Worm (Caenorhabditis elegans) whole organism, L1 larva: Measurements from ENCODE around the gene R10D12.10.

ENCODE experiments used
- C04F5.9 ChIP-seq: sonication (generic microtip); optimal IDR thresholded peaks from 2 replicates; lab custom pipeline; 2016; ENCODE audit warnings: missing genetic modification characterization, missing compliant biosample characterization
- Y116A8C.19 ChIP-seq: sonication (generic microtip); optimal IDR thresholded peaks from 2 replicates; lab custom pipeline; 2016; ENCODE audit warnings: missing compliant biosample characterization, missing genetic modification characterization, borderline replicate concordance
- aha-1 ChIP-seq: fragments of 150-350 bp; optimal IDR thresholded peaks from 2 replicates; lab custom pipeline; 2014; ENCODE audit warnings: missing biosample characterization, missing genetic modification characterization
- ama-1 ChIP-seq: fragments of 150-350 bp; optimal IDR thresholded peaks from 2 replicates; lab custom pipeline; 2014
- blmp-1 ChIP-seq: fragments of 150-350 bp; optimal IDR thresholded peaks from 2 replicates; lab custom pipeline; 2014; ENCODE audit warnings: missing biosample characterization, missing genetic modification characterization
- ceh-63 ChIP-seq: fragments of 200-800 bp; sonication (Bioruptor generic); optimal IDR thresholded peaks from 2 replicates; lab custom pipeline; 2018; ENCODE audit warnings: mild to moderate bottlenecking, missing genetic modification characterization, missing compliant biosample characterization
- ceh-82 ChIP-seq, 3 experiments: fragments of 150-350 bp in 1 of 3; sonication (generic microtip) in 2 of 3; optimal IDR thresholded peaks; 2 replicates each; lab custom pipeline; 2014 to 2017; ENCODE audit warnings: missing biosample characterization in 3 of 3, missing genetic modification characterization in 3 of 3
- ceh-90 ChIP-seq: sonication (generic microtip); optimal IDR thresholded peaks from 2 replicates; lab custom pipeline; 2016; ENCODE audit warnings: missing genetic modification characterization, missing compliant biosample characterization
- ces-1 ChIP-seq: fragments of 150-350 bp; optimal IDR thresholded peaks from 2 replicates; lab custom pipeline; 2014; ENCODE audit warnings: missing biosample characterization, missing genetic modification reagents, missing genetic modification characterization
- dpl-1 ChIP-seq, 3 experiments: fragments of 150-350 bp in 2 of 3; sonication (generic microtip) in 1 of 3; optimal IDR thresholded peaks; 2 replicates each; lab custom pipeline; 2014 to 2017; ENCODE audit warnings: missing biosample characterization in 3 of 3, missing genetic modification characterization in 3 of 3, missing genetic modification reagents in 3 of 3
- dsc-1 ChIP-seq: sonication (generic microtip); optimal IDR thresholded peaks from 2 replicates; lab custom pipeline; 2016; ENCODE audit warnings: mild to moderate bottlenecking, missing genetic modification characterization, missing compliant biosample characterization
- elt-3 ChIP-seq, 6 experiments: fragments of 150-350 bp in 1 of 6; sonication (generic microtip); optimal IDR thresholded peaks; 2 replicates each; lab custom pipeline; 2017 to 2018; ENCODE audit warnings: missing biosample characterization in 6 of 6, missing genetic modification characterization in 6 of 6, inconsistent platforms in 1 of 6
- ets-5 ChIP-seq: fragments of 200-800 bp; sonication (Bioruptor generic); IDR thresholded peaks from 2 replicates; pipeline ENCODE4 v1.3.6; 2022; ENCODE audit warnings: missing genetic modification characterization, missing compliant biosample characterization
- fkh-8 ChIP-seq: sonication (generic microtip); optimal IDR thresholded peaks from 2 replicates; lab custom pipeline; 2016; ENCODE audit warnings: mild to moderate bottlenecking, missing genetic modification characterization, missing compliant biosample characterization
- fos-1 ChIP-seq: fragments of 150-350 bp; optimal IDR thresholded peaks from 2 replicates; lab custom pipeline; 2014; ENCODE audit warnings: missing biosample characterization, missing genetic modification characterization
- hlh-4 ChIP-seq: sonication (generic microtip); optimal IDR thresholded peaks from 2 replicates; lab custom pipeline; 2016; ENCODE audit warnings: mild to moderate bottlenecking, missing genetic modification characterization, missing compliant biosample characterization
- irx-1 ChIP-seq: sonication (generic microtip); optimal IDR thresholded peaks from 2 replicates; lab custom pipeline; 2016; ENCODE audit warnings: missing genetic modification characterization, missing compliant biosample characterization
- isw-1 ChIP-seq: fragments of 200-800 bp; sonication (Bioruptor generic); IDR thresholded peaks from 2 replicates; pipeline ENCODE4 v1.3.6; 2022; ENCODE audit warnings: missing genetic modification characterization, missing compliant biosample characterization
- jun-1 ChIP-seq: fragments of 150-350 bp; optimal IDR thresholded peaks from 2 replicates; lab custom pipeline; 2014; ENCODE audit warnings: missing biosample characterization, missing genetic modification reagents, missing genetic modification characterization
- lin-13 ChIP-seq: fragments of 150-350 bp; optimal IDR thresholded peaks from 2 replicates; lab custom pipeline; 2014; ENCODE audit warnings: missing biosample characterization, missing genetic modification reagents, missing genetic modification characterization
- lin-14 ChIP-seq: fragments of 200-800 bp; sonication (Bioruptor generic); optimal IDR thresholded peaks from 2 replicates; lab custom pipeline; 2018; ENCODE audit warnings: mild to moderate bottlenecking, missing genetic modification characterization, moderate library complexity, missing compliant biosample characterization
- lin-39 ChIP-seq: fragments of 150-350 bp; optimal IDR thresholded peaks from 2 replicates; lab custom pipeline; 2014; ENCODE audit warnings: missing biosample characterization, missing genetic modification reagents, missing genetic modification characterization
- lsy-2 ChIP-seq, 2 experiments: fragments of 150-350 bp; optimal IDR thresholded peaks; 2 replicates each; lab custom pipeline; 2014; ENCODE audit warnings: missing biosample characterization in 2 of 2, missing genetic modification characterization in 2 of 2
- mab-9 ChIP-seq: fragments of 200-800 bp; sonication (Bioruptor generic); IDR thresholded peaks from 2 replicates; pipeline ENCODE4 v1.3.6; 2022; ENCODE audit warnings: missing genetic modification reagents, missing genetic modification characterization, missing compliant biosample characterization
- mdl-1 ChIP-seq, 2 experiments: fragments of 150-350 bp; optimal IDR thresholded peaks; 2 replicates each; lab custom pipeline; 2014 to 2017; ENCODE audit warnings: missing biosample characterization in 2 of 2, missing genetic modification characterization in 2 of 2, inconsistent platforms in 1 of 2
- mef-2 ChIP-seq: fragments of 150-350 bp; optimal IDR thresholded peaks from 2 replicates; lab custom pipeline; 2014; ENCODE audit warnings: missing biosample characterization, missing genetic modification characterization
- nhr-11 ChIP-seq: fragments of 150-350 bp; optimal IDR thresholded peaks from 2 replicates; lab custom pipeline; 2014; ENCODE audit warnings: missing biosample characterization, missing genetic modification characterization
- nhr-19 ChIP-seq: fragments of 200-800 bp; sonication (Bioruptor generic); conservative IDR thresholded peaks from 2 replicates; pipeline ENCODE4 v1.3.6; 2022; ENCODE audit warnings: missing genetic modification characterization, missing compliant biosample characterization
- nhr-20 ChIP-seq: sonication (generic microtip); optimal IDR thresholded peaks from 2 replicates; lab custom pipeline; 2016; ENCODE audit warnings: mild to moderate bottlenecking, missing genetic modification characterization, missing compliant biosample characterization
- nhr-71 ChIP-seq: sonication (generic microtip); optimal IDR thresholded peaks from 2 replicates; lab custom pipeline; 2016; ENCODE audit warnings: mild to moderate bottlenecking, missing genetic modification characterization, moderate library complexity, missing compliant biosample characterization
- nhr-77 ChIP-seq: fragments of 150-350 bp; optimal IDR thresholded peaks from 2 replicates; lab custom pipeline; 2014; ENCODE audit warnings: missing biosample characterization, missing genetic modification characterization
- nhr-84 ChIP-seq: sonication (generic microtip); optimal IDR thresholded peaks from 2 replicates; lab custom pipeline; 2017; ENCODE audit warnings: missing biosample characterization, missing genetic modification characterization
- nhr-85 ChIP-seq: sonication (generic microtip); peaks from one replicate; lab custom pipeline; 2016; ENCODE audit warnings: missing genetic modification characterization, inconsistent platforms, missing compliant biosample characterization
- nhr-90 ChIP-seq: sonication (generic microtip); optimal IDR thresholded peaks from 2 replicates; lab custom pipeline; 2016; ENCODE audit warnings: mild to moderate bottlenecking, missing genetic modification characterization, missing compliant biosample characterization; ENCODE audit not compliant: poor library complexity
- pag-3 ChIP-seq: sonication (generic microtip); optimal IDR thresholded peaks from 2 replicates; lab custom pipeline; 2017; ENCODE audit warnings: missing genetic modification characterization, mild to moderate bottlenecking, missing compliant biosample characterization, antibody characterized with exemption, borderline replicate concordance; ENCODE audit not compliant: insufficient read depth
- pax-3 ChIP-seq: fragments of 200-800 bp; sonication (Bioruptor generic); optimal IDR thresholded peaks from 2 replicates; lab custom pipeline; 2018; ENCODE audit warnings: mild to moderate bottlenecking, missing genetic modification characterization, moderate library complexity, missing compliant biosample characterization
- pqm-1 ChIP-seq: sonication (generic microtip); optimal IDR thresholded peaks from 3 replicates; lab custom pipeline; 2017; ENCODE audit warnings: missing biosample characterization, missing genetic modification characterization
- rnt-1 ChIP-seq: sonication (generic microtip); optimal IDR thresholded peaks from 2 replicates; lab custom pipeline; 2016; ENCODE audit warnings: mild to moderate bottlenecking, missing genetic modification characterization, moderate library complexity, missing compliant biosample characterization
- skn-1 ChIP-seq: fragments of 150-350 bp; optimal IDR thresholded peaks from 2 replicates; lab custom pipeline; 2014; ENCODE audit warnings: missing biosample characterization, missing genetic modification characterization
- snpc-4 ChIP-seq: fragments of 150-350 bp; optimal IDR thresholded peaks from 2 replicates; lab custom pipeline; 2014; ENCODE audit warnings: missing biosample characterization, missing genetic modification characterization
- snu-23 ChIP-seq: sonication (generic microtip); optimal IDR thresholded peaks from 2 replicates; lab custom pipeline; 2016; ENCODE audit warnings: missing genetic modification characterization, missing compliant biosample characterization
- sox-4 ChIP-seq: sonication (generic microtip); optimal IDR thresholded peaks from 2 replicates; lab custom pipeline; 2016; ENCODE audit warnings: missing genetic modification characterization, missing compliant biosample characterization
- sptf-1 ChIP-seq: fragments of 150-350 bp; optimal IDR thresholded peaks from 2 replicates; lab custom pipeline; 2014; ENCODE audit warnings: missing biosample characterization, missing genetic modification characterization
- swsn-7 ChIP-seq: sonication (generic microtip); optimal IDR thresholded peaks from 2 replicates; lab custom pipeline; 2016; ENCODE audit warnings: missing genetic modification characterization, missing compliant biosample characterization
- tbx-2 ChIP-seq: sonication (generic microtip); optimal IDR thresholded peaks from 2 replicates; lab custom pipeline; 2016; ENCODE audit warnings: missing genetic modification characterization, missing compliant biosample characterization
- unc-130 ChIP-seq: fragments of 150-350 bp; optimal IDR thresholded peaks from 2 replicates; lab custom pipeline; 2017; ENCODE audit warnings: missing biosample characterization, missing genetic modification characterization, inconsistent platforms
- unc-30 ChIP-seq: sonication (generic microtip); optimal IDR thresholded peaks from 2 replicates; lab custom pipeline; 2017; ENCODE audit warnings: missing biosample characterization, missing genetic modification characterization
- unc-62 ChIP-seq: fragments of 150-350 bp; optimal IDR thresholded peaks from 2 replicates; lab custom pipeline; 2014; ENCODE audit warnings: missing biosample characterization, missing genetic modification reagents, missing genetic modification characterization
- unc-98 ChIP-seq: fragments of 200-800 bp; sonication (Bioruptor generic); IDR thresholded peaks from 2 replicates; pipeline ENCODE4 v1.3.6; 2022; ENCODE audit warnings: missing genetic modification characterization, missing compliant biosample characterization
- xbp-1 ChIP-seq: sonication (generic microtip); optimal IDR thresholded peaks from 2 replicates; lab custom pipeline; 2016; ENCODE audit warnings: missing genetic modification characterization, missing compliant biosample characterization
- zag-1 ChIP-seq: fragments of 150-350 bp; optimal IDR thresholded peaks from 2 replicates; lab custom pipeline; 2014; ENCODE audit warnings: missing biosample characterization, missing genetic modification characterization
- zip-4 ChIP-seq: fragments of 200-800 bp; sonication (Bioruptor generic); optimal IDR thresholded peaks from 2 replicates; lab custom pipeline; 2018; ENCODE audit warnings: mild to moderate bottlenecking, missing genetic modification characterization, moderate library complexity, missing compliant biosample characterization
- ztf-11 ChIP-seq, 2 experiments: sonication (generic microtip); optimal IDR thresholded peaks; 2 replicates each; lab custom pipeline; 2016 to 2017; ENCODE audit warnings: missing genetic modification characterization in 2 of 2, missing biosample characterization in 1 of 2, missing compliant biosample characterization in 1 of 2
- ztf-4 ChIP-seq: fragments of 150-350 bp; optimal IDR thresholded peaks from 2 replicates; lab custom pipeline; 2014; ENCODE audit warnings: missing biosample characterization, missing genetic modification characterization

R10D12.10 gene

ce11 chrV:13909400-13909799 lies 48.7 kb downstream of the R10D12.10 start, which contains the start of gene C06B3.7:
Gene C06B3.7, plus strand, starts transcription at chrV:13909686.
- TF ChIP-seq nhr-77 (tag; lab: Kevin White, UChicago): no peak
- no peak for TF ChIP-seq mab-9 (GFP tag; lab: Robert Waterston, UW)
- peak; percentile 83 for TF ChIP-seq nhr-90 (tag; lab: Kevin White, UChicago)
- no peak for TF ChIP-seq unc-30
- no peak for TF ChIP-seq nhr-84 (tag; lab: Kevin White, UChicago)
- TF ChIP-seq pqm-1 (tag; lab: Kevin White, UChicago): peak; percentile 46
- TF ChIP-seq ceh-82 (tag; optimal IDR thresholded peaks at IDR 0.05; lab: Kevin White, UChicago): peak in 2 of 3 experiments; percentile 40 to 52
- TF ChIP-seq xbp-1 (tag; lab: Kevin White, UChicago): peak; percentile 89
- peak; percentile 74 to 85 for TF ChIP-seq lsy-2 (tag; optimal IDR thresholded peaks at IDR 0.05; lab: Kevin White, UChicago)
- peak; percentile 75 for TF ChIP-seq tbx-2 (tag; lab: Kevin White, UChicago)
- TF ChIP-seq lin-14 (GFP tag; lab: Kevin White, UChicago): peak; percentile 95
- no peak for TF ChIP-seq sptf-1
- peak; percentile 97 for TF ChIP-seq nhr-71 (tag; lab: Kevin White, UChicago)
- TF ChIP-seq skn-1 (tag; lab: Kevin White, UChicago): peak; percentile 84
- TF ChIP-seq pag-3 (tag; lab: Kevin White, UChicago): no peak
- peak; percentile 10 for TF ChIP-seq aha-1 (tag; lab: Kevin White, UChicago)
- TF ChIP-seq ama-1: peak; percentile 66
- peak; percentile 55 for TF ChIP-seq C04F5.9 (tag; lab: Kevin White, UChicago)
- TF ChIP-seq blmp-1 (tag; lab: Kevin White, UChicago): peak; percentile 89
- TF ChIP-seq unc-130 (tag; lab: Kevin White, UChicago): peak; percentile 96
- TF ChIP-seq nhr-19 (GFP tag; lab: Robert Waterston, UW): peak; percentile 96
- TF ChIP-seq swsn-7 (tag; lab: Kevin White, UChicago): peak; percentile 66
- no peak for TF ChIP-seq Y116A8C.19 (tag; lab: Kevin White, UChicago)
- no peak for TF ChIP-seq zag-1
- no peak for TF ChIP-seq unc-98
- TF ChIP-seq rnt-1 (tag; lab: Kevin White, UChicago): peak; percentile 85
- TF ChIP-seq ztf-4 (tag; lab: Kevin White, UChicago): peak; percentile 81
- TF ChIP-seq hlh-4: no peak
- TF ChIP-seq ztf-11 (tag; optimal IDR thresholded peaks at IDR 0.05; lab: Kevin White, UChicago): no peak
- TF ChIP-seq ces-1: no peak
- TF ChIP-seq fkh-8 (tag; lab: Kevin White, UChicago): peak; percentile 90
- no peak for TF ChIP-seq unc-62 (GFP tag; lab: Kevin White, UChicago)
- peak; percentile 34 for TF ChIP-seq lin-39 (tag; lab: Kevin White, UChicago)
- peak in 4 of 6 experiments; percentile 16 to 97 (median 50) for TF ChIP-seq elt-3 (tag; optimal IDR thresholded peaks at IDR 0.05; lab: Kevin White, UChicago)
- peak; percentile 98 for TF ChIP-seq zip-4 (GFP tag; lab: Kevin White, UChicago)
- peak; percentile 78 for TF ChIP-seq lin-13 (GFP tag; lab: Kevin White, UChicago)
- peak; percentile 26 for TF ChIP-seq ceh-90 (tag; lab: Kevin White, UChicago)
- peak; percentile 97 for TF ChIP-seq nhr-85 (tag; lab: Kevin White, UChicago)
- TF ChIP-seq snpc-4 (tag; lab: Kevin White, UChicago): peak; percentile 44
- no peak for TF ChIP-seq ceh-63 (GFP tag; lab: Kevin White, UChicago)
- TF ChIP-seq isw-1 (GFP tag; lab: Robert Waterston, UW): peak; percentile 16; the same call in 1 of the 2 replicates
- peak; percentile 62 for TF ChIP-seq fos-1 (tag; lab: Kevin White, UChicago)
- TF ChIP-seq dpl-1 (GFP tag; optimal IDR thresholded peaks at IDR 0.05; lab: Kevin White, UChicago): peak; percentile 45 to 54 (median 52)
- TF ChIP-seq dsc-1 (tag; lab: Kevin White, UChicago): peak; percentile 84
- peak; percentile 55 for TF ChIP-seq nhr-11 (tag; lab: Kevin White, UChicago)
- TF ChIP-seq ets-5: no peak
- peak; percentile 90 for TF ChIP-seq snu-23
- peak; percentile 94 for TF ChIP-seq nhr-20 (tag; lab: Kevin White, UChicago)
- TF ChIP-seq jun-1 (tag; lab: Kevin White, UChicago): peak; percentile 73
- peak; percentile 64 for TF ChIP-seq mef-2 (tag; lab: Kevin White, UChicago)
- TF ChIP-seq sox-4: peak; percentile 61
- TF ChIP-seq mdl-1 (tag; optimal IDR thresholded peaks at IDR 0.05; lab: Kevin White, UChicago): peak in 1 of 2 experiments; percentile 94
- TF ChIP-seq pax-3 (tag; lab: Kevin White, UChicago): peak; percentile 82
- peak; percentile 63 for TF ChIP-seq irx-1
